Worm (Caenorhabditis elegans): ENCODE measurements around the gene F25E5.16.

Gene F25E5.16

DNA sequence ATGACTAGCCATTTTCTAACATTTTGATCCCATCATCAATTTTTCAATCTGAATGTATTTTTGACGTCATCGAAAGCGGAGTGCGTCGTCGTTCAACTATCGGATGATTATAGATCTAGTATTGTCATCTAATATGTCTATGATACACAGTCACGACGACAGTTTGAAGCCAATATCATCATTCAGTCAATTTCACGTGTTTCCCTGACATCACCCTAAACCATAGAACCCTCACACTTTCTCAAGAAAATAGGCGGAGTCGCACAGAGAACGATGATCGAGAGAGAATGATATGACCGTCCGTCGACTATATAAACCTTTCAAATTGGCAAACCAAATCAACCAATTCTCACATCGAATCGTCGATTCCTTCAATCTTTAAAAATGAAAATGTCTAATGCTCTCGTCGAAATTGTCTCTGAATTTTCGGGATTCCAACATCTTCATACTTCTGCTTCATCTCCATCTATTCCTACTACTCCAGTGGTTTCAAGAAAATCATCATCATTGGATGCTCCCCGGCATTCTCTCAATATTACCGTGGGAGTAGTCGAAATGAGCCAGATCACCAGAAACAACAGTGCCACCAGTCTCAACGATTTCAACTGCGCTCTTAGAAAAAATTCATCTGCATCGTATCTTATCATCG lies 22.2 kb upstream of the F25E5.16 start, which contains the start of gene F18E3.13 (continued):
- TF ChIP-seq Y116A8C.19 (tag; optimal IDR thresholded peaks at IDR 0.05; ENCODE audit: borderline replicate concordance): no peak
- no peak for TF ChIP-seq pag-3 (tag; optimal IDR thresholded peaks at IDR 0.05; ENCODE audit: borderline replicate concordance, insufficient read depth)
- TF ChIP-seq nhr-85 (tag): peak; percentile 98
- no peak for TF ChIP-seq ceh-82 (tag; optimal IDR thresholded peaks at IDR 0.05)
- peak; percentile 43 for TF ChIP-seq C16A3.4 (tag; optimal IDR thresholded peaks at IDR 0.05)
- no peak for TF ChIP-seq lin-39 (tag; optimal IDR thresholded peaks at IDR 0.05)
- TF ChIP-seq elt-3 (tag; optimal IDR thresholded peaks at IDR 0.05): peak in 5 of 6 experiments; percentile 43 to 97 (median 69)
- TF ChIP-seq nhr-84 (tag; optimal IDR thresholded peaks at IDR 0.05): no peak
- no peak for TF ChIP-seq rnt-1 (tag; optimal IDR thresholded peaks at IDR 0.05)
- TF ChIP-seq nhr-71 (tag; optimal IDR thresholded peaks at IDR 0.05): peak; percentile 88
- TF ChIP-seq nhr-76 (tag; optimal IDR thresholded peaks at IDR 0.05): no peak
- no peak for TF ChIP-seq ama-1 (optimal IDR thresholded peaks at IDR 0.05)
- TF ChIP-seq nhr-20 (tag; optimal IDR thresholded peaks at IDR 0.05): peak; percentile 95

- TF ChIP-seq nhr-47 (tag; optimal IDR thresholded peaks at IDR 0.05) (no peak), lin-35 (GFP tag; optimal IDR thresholded peaks at IDR 0.05) (peak in 1 of 2 experiments; percentile 17)
Observed at ce11 chrV:7416569-7416968, 21.5 kb upstream of the F25E5.16 start.

- TF ChIP-seq blmp-1 (tag; optimal IDR thresholded peaks at IDR 0.05) (peak; percentile 14), ztf-4 (tag; optimal IDR thresholded peaks at IDR 0.05) (no peak), nhr-90 (tag; optimal IDR thresholded peaks at IDR 0.05; ENCODE audit: poor library complexity) (no peak), elt-3 (tag; optimal IDR thresholded peaks at IDR 0.05) (peak in 1 of 6 experiments; percentile 33), nhr-71 (tag; optimal IDR thresholded peaks at IDR 0.05) (no peak), vab-15 (tag; optimal IDR thresholded peaks at IDR 0.05) (no peak), efl-1 (optimal IDR thresholded peaks at IDR 0.05) (no peak), efl-1 (GFP tag; optimal IDR thresholded peaks at IDR 0.05 in 1 of 2) (peak in 1 of 2 experiments; percentile 41), hpl-2 (GFP tag; optimal IDR thresholded peaks at IDR 0.05) (no peak)
Observed at ce11 chrV:7417018-7417716, 20.9 kb upstream of the F25E5.16 start, which contains the start of gene srw-67. Gene srw-67, plus strand, starts transcription at chrV:7417660.

DNA sequence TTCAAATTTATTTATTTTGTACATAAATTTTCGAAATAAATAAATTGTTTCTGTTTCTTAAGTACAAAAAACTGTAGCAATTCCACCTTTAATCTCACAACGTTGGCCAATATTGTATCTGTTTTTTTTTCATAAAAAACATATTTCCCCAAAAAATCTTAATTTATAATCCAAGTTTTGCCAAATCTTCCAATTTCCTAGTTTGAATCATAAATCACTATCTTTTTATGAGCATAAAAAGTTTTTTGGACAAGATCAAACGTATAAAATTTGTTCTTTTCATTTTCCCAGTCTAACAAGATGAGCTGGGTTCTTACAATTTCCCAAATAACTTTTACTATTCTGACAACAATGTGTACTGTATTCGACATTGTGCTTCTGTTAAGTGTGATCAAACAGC lies 17.9 kb upstream of the F25E5.16 start, which contains the start of gene srxa-4:
Gene srxa-4 (plus strand): TSS at position 301 of the 400 bp plus-strand sequence.
- no peak for TF ChIP-seq mdl-1 (tag; optimal IDR thresholded peaks at IDR 0.05)

ce11 chrV:7424336-7424735 lies 13.7 kb upstream of the F25E5.16 start, which contains the start of gene F18E3.10:
Gene F18E3.10, minus strand, starts transcription at chrV:7424436.
- TF ChIP-seq grh-1 (GFP tag; IDR thresholded peaks at IDR 0.05) (no peak), zip-4 (GFP tag; optimal IDR thresholded peaks at IDR 0.05) (no peak), alr-1 (tag; optimal IDR thresholded peaks at IDR 0.05; ENCODE audit: borderline replicate concordance) (no peak), C16A3.4 (tag; optimal IDR thresholded peaks at IDR 0.05) (no peak), efl-1 (optimal IDR thresholded peaks at IDR 0.05) (no peak), efl-1 (GFP tag; optimal IDR thresholded peaks at IDR 0.05 in 1 of 2) (no peak), nhr-11 (tag; optimal IDR thresholded peaks at IDR 0.05) (no peak), irx-1 (tag; optimal IDR thresholded peaks at IDR 0.05) (no peak), dsc-1 (tag; optimal IDR thresholded peaks at IDR 0.05) (no peak), efl-3 (GFP tag; optimal IDR thresholded peaks at IDR 0.05) (no peak), egl-13 (tag; optimal IDR thresholded peaks at IDR 0.05) (no peak), pag-3 (tag; optimal IDR thresholded peaks at IDR 0.05; ENCODE audit: borderline replicate concordance, insufficient read depth) (no peak), rnt-1 (tag; optimal IDR thresholded peaks at IDR 0.05) (no peak)
